Fruit fly (Drosophila melanogaster) whole organism, pupa: ENCODE data around the gene feo.

Source experiments
- CG12605 ChIP-seq: fragments of 200-800 bp; sonication (Bioruptor generic); IDR thresholded peaks from 2 replicates; pipeline ENCODE4 v1.3.6; 2022; ENCODE audit warnings: missing biosample characterization, missing genetic modification characterization
- CG13204 ChIP-seq: fragments of 200-800 bp; sonication (Bioruptor generic); optimal IDR thresholded peaks from 2 replicates; lab custom pipeline; 2018; ENCODE audit warnings: missing biosample characterization, mild to moderate bottlenecking, missing genetic modification characterization, moderate library complexity
- CG14655 ChIP-seq: fragments of 200-800 bp; sonication (Bioruptor generic); optimal IDR thresholded peaks from 3 replicates; lab custom pipeline; 2017; ENCODE audit warnings: mild to moderate bottlenecking, missing biosample characterization, missing genetic modification reagents, missing genetic modification characterization
- CG34367 ChIP-seq: fragments of 200-800 bp; sonication (Bioruptor generic); optimal IDR thresholded peaks from 2 replicates; lab custom pipeline; 2018; ENCODE audit warnings: missing biosample characterization, mild to moderate bottlenecking, missing genetic modification characterization
- CG8159 ChIP-seq: fragments of 200-800 bp; sonication (Bioruptor generic); optimal IDR thresholded peaks from 3 replicates; lab custom pipeline; 2018; ENCODE audit warnings: missing biosample characterization, mild to moderate bottlenecking, missing genetic modification characterization, moderate library complexity
- D1 ChIP-seq: fragments of 200-800 bp; sonication (Bioruptor generic); optimal IDR thresholded peaks from 2 replicates; lab custom pipeline; 2018; ENCODE audit warnings: missing biosample characterization, mild to moderate bottlenecking, missing genetic modification characterization, moderate library complexity
- EcR ChIP-seq: fragments of 200-800 bp; sonication (Bioruptor generic); optimal IDR thresholded peaks from 3 replicates; lab custom pipeline; 2019; ENCODE audit warnings: missing biosample characterization, missing genetic modification characterization, mild to moderate bottlenecking, moderate library complexity, missing genetic modification reagents
- Ets98B ChIP-seq: fragments of 200-800 bp; sonication (Bioruptor generic); IDR thresholded peaks from 2 replicates; pipeline ENCODE4 v1.3.6; 2022; ENCODE audit warnings: missing biosample characterization, missing genetic modification characterization
- Pif1A ChIP-seq: fragments of 200-800 bp; sonication (Bioruptor generic); optimal IDR thresholded peaks from 3 replicates; lab custom pipeline; 2016; ENCODE audit warnings: missing biosample characterization, missing genetic modification characterization
- Snoo ChIP-seq: fragments of 200-800 bp; sonication (Bioruptor generic); optimal IDR thresholded peaks from 3 replicates; lab custom pipeline; 2017; ENCODE audit warnings: missing biosample characterization, mild to moderate bottlenecking, missing genetic modification characterization, inconsistent platforms
- gl ChIP-seq: fragments of 200-800 bp; sonication (Bioruptor generic); optimal IDR thresholded peaks from 2 replicates; lab custom pipeline; 2018; ENCODE audit warnings: missing biosample characterization, mild to moderate bottlenecking, missing genetic modification characterization
- rn ChIP-seq: fragments of 200-800 bp; sonication (Bioruptor generic); IDR thresholded peaks from 2 replicates; pipeline ENCODE4 v1.3.6; 2022; ENCODE audit warnings: missing biosample characterization, missing genetic modification characterization

DNA sequence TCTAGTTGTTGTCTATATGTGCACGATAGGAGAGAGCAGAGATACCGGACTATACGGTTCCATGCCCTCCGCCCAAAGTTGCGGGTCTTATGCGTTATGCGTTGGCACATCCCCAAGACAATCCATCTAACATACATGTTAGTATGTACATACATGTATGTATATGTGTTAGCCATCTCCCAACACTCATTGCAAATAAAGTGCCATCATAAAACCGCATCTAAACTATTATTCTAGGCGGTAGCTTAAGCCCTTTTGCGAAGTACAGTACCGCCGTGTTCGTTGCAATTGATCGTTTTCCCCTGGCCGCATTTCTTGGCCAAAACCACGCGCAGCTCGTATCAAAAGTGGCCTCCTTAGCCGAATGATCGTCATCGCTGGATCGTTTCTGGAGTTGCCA, 31.7 kb upstream of the feo start:
- TF ChIP-seq EcR (GFP tag; lab: Kevin White, UChicago), result no peak
- no peak for TF ChIP-seq CG34367 (tag; lab: Kevin White, UChicago)
- no peak for TF ChIP-seq D1 (tag; lab: Kevin White, UChicago)
- TF ChIP-seq Pif1A, result no peak
- TF ChIP-seq Ets98B (GFP tag; lab: Robert Waterston, UW), result no peak
- no peak for TF ChIP-seq rn (GFP tag; lab: Robert Waterston, UW)
- no peak for TF ChIP-seq CG8159 (tag; lab: Kevin White, UChicago)
- TF ChIP-seq Snoo, result no peak
- TF ChIP-seq CG13204 (GFP tag; lab: Kevin White, UChicago), result no peak
- no peak for TF ChIP-seq CG14655 (GFP tag; lab: Kevin White, UChicago)
- no peak for TF ChIP-seq gl (tag; lab: Kevin White, UChicago)
- TF ChIP-seq CG12605, result no peak
